Worm (Caenorhabditis elegans) whole organism, early embryonic: ENCODE measurements around the gene inx-3.

Experiments used
- ama-1 ChIP-seq: fragments of 150-350 bp; optimal IDR thresholded peaks from 2 replicates; lab custom pipeline; 2014
- ets-7 ChIP-seq: sonication (generic microtip); optimal IDR thresholded peaks from 2 replicates; lab custom pipeline; 2016; ENCODE audit warnings: missing genotype, missing genetic modification characterization, missing compliant biosample characterization
- flt-1 ChIP-seq: fragments of 200-800 bp; sonication (Bioruptor generic); IDR thresholded peaks from 2 replicates; pipeline ENCODE4 v1.3.6; 2022; ENCODE audit warnings: missing genetic modification characterization, missing compliant biosample characterization
- hnd-1 ChIP-seq: sonication (generic microtip); optimal IDR thresholded peaks from 2 replicates; lab custom pipeline; 2016; ENCODE audit warnings: missing genetic modification characterization, missing compliant biosample characterization

ce11 chrX:5960872-5961271 is 35.1 kb upstream of the inx-3 start:
- TF ChIP-seq ama-1 (lab: Kevin White, UChicago) (no peak), ets-7 (tag; lab: Kevin White, UChicago) (no peak), flt-1 (GFP tag; lab: Robert Waterston, UW) (no peak), hnd-1 (no peak)
